Fruit fly (Drosophila melanogaster) whole organism, wandering third instar larva: ENCODE results near the gene CG14186.

Source experiments
- Hr78 ChIP-seq: fragments of >200 bp; optimal IDR thresholded peaks from 2 replicates; lab custom pipeline; 2017; ENCODE audit warnings: missing biosample characterization, missing genetic modification characterization
- Myc ChIP-seq: fragments of >200 bp; optimal IDR thresholded peaks from 2 replicates; lab custom pipeline; 2017
- brk ChIP-seq: fragments of 200-800 bp; sonication (Bioruptor generic); optimal IDR thresholded peaks from 2 replicates; lab custom pipeline; 2016; ENCODE audit warnings: missing biosample characterization, mild to moderate bottlenecking, missing genetic modification characterization
- h ChIP-seq: fragments of 200-800 bp; sonication (Bioruptor generic); optimal IDR thresholded peaks from 3 replicates; lab custom pipeline; 2016; ENCODE audit warnings: missing biosample characterization, mild to moderate bottlenecking, missing genetic modification characterization
- jim ChIP-seq: fragments of 175-275, 200-325 bp; sonication (Bioruptor generic); optimal IDR thresholded peaks from 2 replicates; lab custom pipeline; 2016; ENCODE audit warnings: missing biosample characterization, mild to moderate bottlenecking, missing genetic modification characterization
- pan ChIP-seq: fragments of >200 bp; optimal IDR thresholded peaks from 2 replicates; lab custom pipeline; 2017
- usp ChIP-seq: fragments of >200 bp; optimal IDR thresholded peaks from 2 replicates; lab custom pipeline; 2017; ENCODE audit warnings: missing biosample characterization, missing genetic modification characterization
- woc ChIP-seq: sonication (Bioruptor generic); optimal IDR thresholded peaks from 2 replicates; lab custom pipeline; 2016; ENCODE audit warnings: missing biosample characterization, mild to moderate bottlenecking, missing genetic modification characterization

- TF ChIP-seq usp (GFP tag; lab: Kevin White, UChicago) (no peak), Myc (lab: Kevin White, UChicago) (no peak), brk (GFP tag; lab: Kevin White, UChicago) (no peak), woc (GFP tag; lab: Kevin White, UChicago) (no peak), pan (lab: Kevin White, UChicago) (no peak), jim (no peak), h (GFP tag; lab: Kevin White, UChicago) (no peak), Hr78 (GFP tag; lab: Kevin White, UChicago) (no peak)
Observed at dm6 chr3L:20133168-20133567, 29.5 kb upstream of the CG14186 start, which contains the start of gene CG7335.
